Fruit fly (Drosophila melanogaster): Measurements from ENCODE around the gene RanBP3.

RanBP3 gene

DNA sequence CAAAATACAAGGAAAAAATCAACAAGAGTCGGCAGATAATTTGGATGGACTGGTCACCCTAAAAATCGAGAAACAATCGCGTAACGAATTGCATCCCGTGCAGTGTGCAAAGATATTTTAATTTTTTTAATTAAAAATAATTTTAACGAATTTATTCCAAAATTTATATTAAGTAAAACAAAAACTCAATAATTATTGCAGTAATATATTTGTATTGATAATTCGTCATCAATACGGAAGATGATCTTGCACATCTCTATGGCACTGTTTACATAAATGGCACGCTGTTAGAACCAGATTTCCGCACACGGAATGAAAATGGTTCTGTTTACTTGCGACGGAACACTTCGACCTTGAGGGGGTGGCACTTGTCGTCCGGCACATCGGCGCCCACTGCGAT is 20.2 kb upstream of the RanBP3 start, which contains the start of gene tst (continued):
- TF ChIP-seq zfh1 (GFP tag; IDR thresholded peaks at IDR 0.05) (peak; percentile 98), CG9932 (GFP tag; IDR thresholded peaks at IDR 0.05) (peak; percentile 98), Adf1 (GFP tag; IDR thresholded peaks at IDR 0.05) (peak; percentile 78), CG9876 (GFP tag; optimal IDR thresholded peaks at IDR 0.05) (no peak), GATAe (GFP tag; conservative IDR thresholded peaks at IDR 0.05) (peak; percentile 87), corto (GFP tag; optimal IDR thresholded peaks at IDR 0.05) (peak; percentile 36), CG10321 (GFP tag; IDR thresholded peaks at IDR 0.05) (peak; percentile 55), CTCF (GFP tag; optimal IDR thresholded peaks at IDR 0.05) (no peak), z (GFP tag; IDR thresholded peaks at IDR 0.05) (peak; percentile 59; the same call in 1 of the 3 replicates), sr (GFP tag; IDR thresholded peaks at IDR 0.05) (no peak), CG4360 (GFP tag; IDR thresholded peaks at IDR 0.05) (peak; percentile 73), tup (GFP tag; optimal IDR thresholded peaks at IDR 0.05) (peak; percentile 74), Max (GFP tag; optimal IDR thresholded peaks at IDR 0.05) (peak; percentile 82), wor (GFP tag; IDR thresholded peaks at IDR 0.05) (peak; percentile 94), CG14965 (GFP tag; optimal IDR thresholded peaks at IDR 0.05; ENCODE audit: borderline replicate concordance) (no peak), klu (GFP tag; IDR thresholded peaks at IDR 0.05) (peak; percentile 96), bsh (GFP tag; optimal IDR thresholded peaks at IDR 0.05) (peak; percentile 44 to 93), D19B (GFP tag; optimal IDR thresholded peaks at IDR 0.05) (peak; percentile 75), Trl (optimal IDR thresholded peaks at IDR 0.05) (no peak), Trl (GFP tag; optimal IDR thresholded peaks at IDR 0.05) (peak; percentile 35), zf30C (GFP tag; optimal IDR thresholded peaks at IDR 0.05) (no peak), sd (tag; optimal IDR thresholded peaks at IDR 0.05) (no peak), emc (GFP tag; optimal IDR thresholded peaks at IDR 0.05) (peak; percentile 3), CG17802 (tag; optimal IDR thresholded peaks at IDR 0.05) (peak; percentile 72), nau (GFP tag; optimal IDR thresholded peaks at IDR 0.05) (no peak), D19A (tag; optimal IDR thresholded peaks at IDR 0.05) (peak; percentile 85), BEAF-32 (GFP tag; optimal IDR thresholded peaks at IDR 0.05) (peak; percentile 55), CG2129 (GFP tag; IDR thresholded peaks at IDR 0.05; ENCODE audit: partially characterized antibody) (no peak), CG7963 (GFP tag; IDR thresholded peaks at IDR 0.05; ENCODE audit: partially characterized antibody) (no peak), H2.0 (GFP tag; IDR thresholded peaks at IDR 0.05) (peak; percentile 96), unpg (GFP tag; optimal IDR thresholded peaks at IDR 0.05) (peak; percentile 92), fd64A (GFP tag; optimal IDR thresholded peaks at IDR 0.05) (no peak), cad (GFP tag; optimal IDR thresholded peaks at IDR 0.05) (no peak), eve (GFP tag; optimal IDR thresholded peaks at IDR 0.05) (no peak), row (GFP tag; IDR thresholded peaks at IDR 0.05) (peak; percentile 99), chn (GFP tag; optimal IDR thresholded peaks at IDR 0.05) (peak; percentile 63), Fer2 (tag; optimal IDR thresholded peaks at IDR 0.05) (peak; percentile 80), crc (GFP tag; optimal IDR thresholded peaks at IDR 0.05) (no peak), gce (GFP tag; IDR thresholded peaks at IDR 0.05) (peak; percentile 92), eyg (GFP tag; optimal IDR thresholded peaks at IDR 0.05) (no peak), CG11504 (tag; optimal IDR thresholded peaks at IDR 0.05) (peak; percentile 92), CG16863 (GFP tag; optimal IDR thresholded peaks at IDR 0.05) (peak; percentile 24), Hmx (GFP tag; optimal IDR thresholded peaks at IDR 0.05) (no peak), CG7357 (GFP tag; IDR thresholded peaks at IDR 0.05) (peak; percentile 91), H15 (GFP tag; IDR thresholded peaks at IDR 0.05) (peak; percentile 97), CG2116 (GFP tag; optimal IDR thresholded peaks at IDR 0.05) (peak; percentile 66), Hr78 (GFP tag; optimal IDR thresholded peaks at IDR 0.05) (no peak), salm (tag; optimal IDR thresholded peaks at IDR 0.05) (peak; percentile 80), sna (GFP tag; IDR thresholded peaks at IDR 0.05; ENCODE audit: partially characterized antibody) (no peak), Chrac-16 (GFP tag; optimal IDR thresholded peaks at IDR 0.05) (peak; percentile 87), org-1 (GFP tag; optimal IDR thresholded peaks at IDR 0.05) (peak; percentile 70), Xbp1 (GFP tag; optimal IDR thresholded peaks at IDR 0.05) (peak; percentile 95)
